Worm (Caenorhabditis elegans) whole organism, mixed stage, embryonic: Measurements from ENCODE around the gene hgrs-1.

ENCODE experiments used
- M03D4.4 ChIP-seq: sonication (generic microtip); optimal IDR thresholded peaks from 2 replicates; lab custom pipeline; 2017; ENCODE audit warnings: mild to moderate bottlenecking, missing genetic modification characterization, missing compliant biosample characterization
- blmp-1 ChIP-seq: fragments of 150-350 bp; optimal IDR thresholded peaks from 2 replicates; lab custom pipeline; 2014; ENCODE audit warnings: missing biosample characterization, missing genetic modification characterization
- ceh-39 ChIP-seq: fragments of 150-350 bp; optimal IDR thresholded peaks from 2 replicates; lab custom pipeline; 2014; ENCODE audit warnings: missing biosample characterization, missing genetic modification characterization
- ceh-43 ChIP-seq: fragments of 200-800 bp; sonication (Bioruptor generic); optimal IDR thresholded peaks from 2 replicates; lab custom pipeline; 2018; ENCODE audit warnings: mild to moderate bottlenecking, missing genetic modification characterization, moderate library complexity, missing compliant biosample characterization
- ceh-83 ChIP-seq: fragments of 200-800 bp; sonication (Bioruptor generic); optimal IDR thresholded peaks from 2 replicates; lab custom pipeline; 2018; ENCODE audit warnings: mild to moderate bottlenecking, missing genetic modification characterization, missing compliant biosample characterization
- ces-1 ChIP-seq: fragments of 150-350 bp; optimal IDR thresholded peaks from 2 replicates; lab custom pipeline; 2014; ENCODE audit warnings: missing biosample characterization, missing genetic modification reagents, missing genetic modification characterization
- drap-1 ChIP-seq: fragments of 200-800 bp; sonication (Bioruptor generic); optimal IDR thresholded peaks from 3 replicates; lab custom pipeline; 2018; ENCODE audit warnings: mild to moderate bottlenecking, missing genetic modification characterization, missing compliant biosample characterization
- elt-1 ChIP-seq: sonication (generic microtip); optimal IDR thresholded peaks from 2 replicates; lab custom pipeline; 2017; ENCODE audit warnings: missing genetic modification characterization, mild to moderate bottlenecking, missing compliant biosample characterization, antibody characterized with exemption, moderate library complexity, borderline replicate concordance; ENCODE audit not compliant: insufficient read depth
- elt-3 ChIP-seq: fragments of 150-350 bp; optimal IDR thresholded peaks from 2 replicates; lab custom pipeline; 2014; ENCODE audit warnings: missing biosample characterization, missing genetic modification characterization
- flh-1 ChIP-seq: fragments of 200-800 bp; sonication (Bioruptor generic); optimal IDR thresholded peaks from 2 replicates; lab custom pipeline; 2018; ENCODE audit warnings: mild to moderate bottlenecking, missing genetic modification characterization, moderate library complexity, missing compliant biosample characterization
- ham-2 ChIP-seq: fragments of 200-800 bp; sonication (Bioruptor generic); optimal IDR thresholded peaks from 2 replicates; lab custom pipeline; 2018; ENCODE audit warnings: mild to moderate bottlenecking, missing genetic modification characterization, missing compliant biosample characterization
- hlh-1 ChIP-seq: fragments of 150-350 bp; optimal IDR thresholded peaks from 2 replicates; lab custom pipeline; 2014; ENCODE audit warnings: missing biosample characterization, missing genetic modification reagents, missing genetic modification characterization
- lin-13 ChIP-seq: fragments of 150-350 bp; optimal IDR thresholded peaks from 2 replicates; lab custom pipeline; 2014; ENCODE audit warnings: missing biosample characterization, missing genetic modification characterization
- lin-32 ChIP-seq: fragments of 200-800 bp; sonication (Bioruptor generic); optimal IDR thresholded peaks from 2 replicates; lab custom pipeline; 2018; ENCODE audit warnings: mild to moderate bottlenecking, missing genetic modification characterization, missing compliant biosample characterization
- nhr-12 ChIP-seq: fragments of 150-350 bp; optimal IDR thresholded peaks from 2 replicates; lab custom pipeline; 2014; ENCODE audit warnings: missing biosample characterization, missing genetic modification characterization
- nhr-2 ChIP-seq: fragments of 150-350 bp; optimal IDR thresholded peaks from 2 replicates; lab custom pipeline; 2014; ENCODE audit warnings: missing biosample characterization, missing genetic modification characterization
- nhr-76 ChIP-seq: sonication (generic microtip); optimal IDR thresholded peaks from 2 replicates; lab custom pipeline; 2017; ENCODE audit warnings: missing biosample characterization, missing genetic modification characterization
- pha-4 ChIP-seq: fragments of 150-350 bp; optimal IDR thresholded peaks from 2 replicates; lab custom pipeline; 2018; ENCODE audit warnings: missing biosample characterization, missing genetic modification reagents, missing genetic modification characterization
- unc-39 ChIP-seq: fragments of 150-350 bp; optimal IDR thresholded peaks from 2 replicates; lab custom pipeline; 2014; ENCODE audit warnings: missing biosample characterization, missing genetic modification characterization
- unc-62 ChIP-seq: fragments of 150-350 bp; optimal IDR thresholded peaks from 2 replicates; lab custom pipeline; 2014; ENCODE audit warnings: missing biosample characterization, missing genetic modification reagents, missing genetic modification characterization
- zip-8 ChIP-seq: fragments of 150-350 bp; optimal IDR thresholded peaks from 2 replicates; lab custom pipeline; 2014; ENCODE audit warnings: missing biosample characterization, missing genetic modification characterization
- ztf-11 ChIP-seq: fragments of 150-350 bp; optimal IDR thresholded peaks from 2 replicates; lab custom pipeline; 2014; ENCODE audit warnings: missing biosample characterization, missing genetic modification characterization

Gene hgrs-1

DNA sequence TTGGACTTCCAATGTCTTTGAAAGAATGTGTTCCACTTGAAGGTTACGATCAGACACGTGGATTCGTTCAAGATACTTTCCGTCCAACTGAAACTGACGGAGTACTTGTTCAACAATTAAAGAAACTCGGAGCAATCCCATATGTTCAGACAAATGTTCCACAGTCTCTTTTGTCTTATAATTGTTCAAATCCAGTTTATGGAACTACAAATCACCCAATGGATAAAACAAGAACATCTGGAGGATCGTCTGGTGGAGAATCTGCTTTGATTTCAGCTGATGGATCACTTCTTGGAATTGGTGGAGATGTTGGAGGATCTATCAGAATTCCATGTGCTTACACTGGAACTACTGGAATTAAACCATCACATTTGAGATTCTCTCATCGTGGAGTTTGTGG lies 52.7 kb downstream of the hgrs-1 start:
- TF ChIP-seq ces-1 (no peak), elt-1 (no peak)

- TF ChIP-seq hlh-1 (tag; lab: Kevin White, UChicago) (no peak), elt-3 (tag; lab: Kevin White, UChicago) (no peak), nhr-2 (no peak), pha-4 (no peak), blmp-1 (tag; lab: Kevin White, UChicago) (no peak), ces-1 (no peak), lin-32 (GFP tag; lab: Kevin White, UChicago) (no peak), unc-39 (tag; lab: Kevin White, UChicago) (no peak), nhr-76 (tag; lab: Kevin White, UChicago) (no peak), lin-13 (tag; lab: Kevin White, UChicago) (no peak), zip-8 (tag; lab: Kevin White, UChicago) (no peak), ztf-11 (no peak), drap-1 (GFP tag; lab: Kevin White, UChicago) (no peak), flh-1 (GFP tag; lab: Kevin White, UChicago) (no peak), ceh-43 (GFP tag; lab: Kevin White, UChicago) (no peak), ham-2 (no peak), unc-62 (GFP tag; lab: Kevin White, UChicago) (no peak)
Measured at ce11 chrIV:8152688-8153087, 53.2 kb downstream of the hgrs-1 start.

DNA sequence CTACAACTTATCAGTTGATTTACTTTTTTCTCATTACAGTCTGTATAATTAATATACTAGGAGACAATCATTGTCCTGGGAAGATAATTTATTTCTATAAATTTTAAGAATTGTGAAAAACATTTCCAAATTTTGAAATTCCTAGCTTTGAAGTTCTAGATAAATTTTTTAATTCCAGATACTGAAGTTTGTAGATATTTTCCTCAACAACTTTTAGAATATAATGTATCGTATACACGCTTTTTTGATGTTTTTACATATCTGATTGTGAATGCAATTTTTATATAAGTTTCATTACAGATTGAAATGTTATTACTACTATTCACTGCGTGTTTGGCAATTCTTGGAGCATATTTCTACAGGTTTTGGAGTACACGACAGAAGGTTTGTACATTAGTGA lies 53.7 kb downstream of the hgrs-1 start, which contains the start of gene faah-2:
Gene faah-2 (plus strand): TSS at position 301 of the 400 bp plus-strand sequence.
- no peak for TF ChIP-seq nhr-2
- TF ChIP-seq nhr-12 (tag; lab: Kevin White, UChicago), result no peak
- TF ChIP-seq unc-39 (tag; lab: Kevin White, UChicago), result no peak
- no peak for TF ChIP-seq ceh-39 (tag; lab: Kevin White, UChicago)
- TF ChIP-seq blmp-1 (tag; lab: Kevin White, UChicago), result no peak
- TF ChIP-seq nhr-76 (tag; lab: Kevin White, UChicago), result no peak
- TF ChIP-seq elt-1, result no peak
- TF ChIP-seq unc-62 (GFP tag; lab: Kevin White, UChicago), result no peak

DNA sequence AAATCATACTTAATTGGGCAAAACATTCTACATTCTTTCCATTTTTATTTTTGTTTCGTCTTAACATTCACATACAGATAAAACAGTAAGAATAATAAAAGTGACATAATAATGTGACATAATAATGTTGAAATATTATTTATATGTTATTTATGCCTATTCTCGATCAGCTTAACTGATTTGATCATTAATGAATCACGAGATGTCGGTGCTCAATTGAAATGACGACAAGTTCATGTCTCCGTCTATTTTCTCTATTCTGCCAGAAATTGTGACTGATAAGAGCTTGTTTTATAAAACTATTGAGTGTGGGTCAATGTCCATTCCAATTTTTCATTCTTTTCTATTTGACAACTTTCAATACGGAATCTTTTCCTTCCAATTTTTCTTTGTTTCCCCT lies 54.1 kb downstream of the hgrs-1 start:
- no peak for TF ChIP-seq unc-39 (tag; lab: Kevin White, UChicago)
- TF ChIP-seq ceh-43 (GFP tag; lab: Kevin White, UChicago), result no peak
- no peak for TF ChIP-seq ztf-11
- TF ChIP-seq M03D4.4 (tag; lab: Kevin White, UChicago), result no peak
- no peak for TF ChIP-seq ceh-83 (GFP tag; lab: Kevin White, UChicago)
- no peak for TF ChIP-seq blmp-1 (tag; lab: Kevin White, UChicago)
- TF ChIP-seq, all 35 proteins: peak for 0
